Fruit fly (Drosophila melanogaster) whole organism, prepupa: Measurements from ENCODE around the gene CG43407.

Source experiments
- Blimp-1 ChIP-seq: fragments of 200-800 bp; sonication (Bioruptor generic); optimal IDR thresholded peaks from 3 replicates; lab custom pipeline; 2017; ENCODE audit warnings: missing biosample characterization, missing genetic modification characterization, mild to moderate bottlenecking, moderate library complexity, missing genetic modification reagents
- CG10631 ChIP-seq: fragments of 200-800 bp; sonication (Bioruptor generic); optimal IDR thresholded peaks from 2 replicates; lab custom pipeline; 2016; ENCODE audit warnings: missing biosample characterization, missing genetic modification characterization
- CG10669 ChIP-seq: fragments of 200-800 bp; sonication (Bioruptor generic); optimal IDR thresholded peaks from 3 replicates; lab custom pipeline; 2018; ENCODE audit warnings: missing biosample characterization, mild to moderate bottlenecking, missing genetic modification characterization, moderate library complexity
- CG11294 ChIP-seq: fragments of 200-800 bp; sonication (Bioruptor generic); IDR thresholded peaks from 2 replicates; pipeline ENCODE4 v1.3.6; 2022; ENCODE audit warnings: missing biosample characterization, missing genetic modification characterization
- CG11902 ChIP-seq: fragments of 200-800 bp; sonication (Bioruptor generic); optimal IDR thresholded peaks from 3 replicates; lab custom pipeline; 2016; ENCODE audit warnings: missing biosample characterization, missing genetic modification characterization
- CG15336 ChIP-seq: fragments of 200-800 bp; sonication (Bioruptor generic); IDR thresholded peaks from 2 replicates; pipeline ENCODE4 v1.3.6; 2022; ENCODE audit warnings: missing biosample characterization, missing genetic modification characterization
- CG1621 ChIP-seq: fragments of 200-800 bp; sonication (Bioruptor generic); optimal IDR thresholded peaks from 3 replicates; lab custom pipeline; 2018; ENCODE audit warnings: missing biosample characterization, mild to moderate bottlenecking, missing genetic modification characterization
- CG16779 ChIP-seq: fragments of 200-800 bp; sonication (Bioruptor generic); optimal IDR thresholded peaks from 3 replicates; lab custom pipeline; 2017; ENCODE audit warnings: missing biosample characterization, mild to moderate bottlenecking, missing genetic modification characterization
- CG3032 ChIP-seq: fragments of 200-800 bp; optimal IDR thresholded peaks from 2 replicates; lab custom pipeline; 2019; ENCODE audit warnings: missing biosample characterization, mild to moderate bottlenecking, missing genetic modification characterization, moderate library complexity
- CG32006 ChIP-seq: fragments of 200-800 bp; sonication (Bioruptor generic); optimal IDR thresholded peaks from 3 replicates; lab custom pipeline; 2017; ENCODE audit warnings: missing biosample characterization, mild to moderate bottlenecking, missing genetic modification characterization
- CG4318 ChIP-seq: fragments of 200-800 bp; sonication (Bioruptor generic); optimal IDR thresholded peaks from 3 replicates; lab custom pipeline; 2017; ENCODE audit warnings: missing biosample characterization, mild to moderate bottlenecking, missing genetic modification characterization
- CG6276 ChIP-seq: fragments of 200-800 bp; sonication (Bioruptor generic); optimal IDR thresholded peaks from 2 replicates; lab custom pipeline; 2017; ENCODE audit warnings: missing biosample characterization, mild to moderate bottlenecking, missing genetic modification characterization
- CG6792 ChIP-seq: fragments of 200-800 bp; sonication (Bioruptor generic); optimal IDR thresholded peaks from 3 replicates; lab custom pipeline; 2016; ENCODE audit warnings: missing biosample characterization, missing genetic modification characterization
- CG6854 ChIP-seq: fragments of 200-800 bp; sonication (Bioruptor generic); optimal IDR thresholded peaks from 2 replicates; lab custom pipeline; 2017; ENCODE audit warnings: missing biosample characterization, mild to moderate bottlenecking, missing genetic modification characterization
- CG8632 ChIP-seq: fragments of 200-800 bp; sonication (Bioruptor generic); optimal IDR thresholded peaks from 3 replicates; lab custom pipeline; 2016; ENCODE audit warnings: missing biosample characterization, missing genetic modification characterization
- CG9139 ChIP-seq: fragments of 200-800 bp; sonication (Bioruptor generic); optimal IDR thresholded peaks from 3 replicates; lab custom pipeline; 2017; ENCODE audit warnings: missing biosample characterization, mild to moderate bottlenecking, missing genetic modification characterization
- Eip75B ChIP-seq: fragments of 200-800 bp; sonication (Bioruptor generic); optimal IDR thresholded peaks from 3 replicates; lab custom pipeline; 2016; ENCODE audit warnings: missing biosample characterization, missing genetic modification characterization
- Eip78C ChIP-seq: fragments of 200-800 bp; sonication (Bioruptor generic); peaks from one replicate; lab custom pipeline; 2016; ENCODE audit warnings: missing biosample characterization, missing genetic modification characterization
- Eip93F ChIP-seq: fragments of 200-800 bp; sonication (Bioruptor generic); optimal IDR thresholded peaks from 2 replicates; lab custom pipeline; 2016; ENCODE audit warnings: missing biosample characterization, mild to moderate bottlenecking, missing genetic modification characterization
- Ets96B ChIP-seq: fragments of 200-800 bp; optimal IDR thresholded peaks from 2 replicates; lab custom pipeline; 2019; ENCODE audit warnings: missing biosample characterization, mild to moderate bottlenecking, missing genetic modification characterization, moderate library complexity
- Gug ChIP-seq: fragments of 200-800 bp; sonication (Bioruptor generic); IDR thresholded peaks from 2 replicates; pipeline ENCODE4 v1.3.6; 2022; ENCODE audit warnings: missing biosample characterization, missing genetic modification characterization
- Hr38 ChIP-seq: sonication (Bioruptor generic); optimal IDR thresholded peaks from 2 replicates; lab custom pipeline; 2016; ENCODE audit warnings: missing biosample characterization, missing genetic modification characterization
- Hr39 ChIP-seq: fragments of 200-800 bp; sonication (Bioruptor generic); optimal IDR thresholded peaks from 2 replicates; lab custom pipeline; 2016; ENCODE audit warnings: missing biosample characterization, missing genetic modification characterization
- Hr4 ChIP-seq: fragments of 200-800 bp; sonication (Bioruptor generic); optimal IDR thresholded peaks from 3 replicates; lab custom pipeline; 2016; ENCODE audit warnings: missing biosample characterization, missing genetic modification characterization
- Met ChIP-seq: fragments of 200-800 bp; sonication (Bioruptor generic); optimal IDR thresholded peaks from 3 replicates; lab custom pipeline; 2016; ENCODE audit warnings: missing biosample characterization, missing genetic modification characterization
- OdsH ChIP-seq: fragments of 200-800 bp; sonication (Bioruptor generic); optimal IDR thresholded peaks from 3 replicates; lab custom pipeline; 2016; ENCODE audit warnings: missing biosample characterization, missing genetic modification characterization
- Smox ChIP-seq: fragments of 200-800 bp; sonication (Bioruptor generic); optimal IDR thresholded peaks from 3 replicates; lab custom pipeline; 2016; ENCODE audit warnings: missing biosample characterization, missing genetic modification characterization
- Sox102F ChIP-seq: fragments of 200-800 bp; sonication (Bioruptor generic); optimal IDR thresholded peaks from 2 replicates; lab custom pipeline; 2016; ENCODE audit warnings: missing biosample characterization, mild to moderate bottlenecking, missing genetic modification characterization
- Sox14 ChIP-seq: fragments of 200-800 bp; sonication (Bioruptor generic); optimal IDR thresholded peaks from 3 replicates; lab custom pipeline; 2016; ENCODE audit warnings: missing biosample characterization, missing genetic modification characterization
- acj6 ChIP-seq: fragments of 200-800 bp; sonication (Bioruptor generic); optimal IDR thresholded peaks from 3 replicates; lab custom pipeline; 2016; ENCODE audit warnings: missing biosample characterization, missing genetic modification characterization
- dsx ChIP-seq: fragments of 200-800 bp; optimal IDR thresholded peaks from 3 replicates; lab custom pipeline; 2019; ENCODE audit warnings: missing biosample characterization, mild to moderate bottlenecking, missing genetic modification characterization, moderate library complexity; ENCODE audit not compliant: poor library complexity, severe bottlenecking
- eg ChIP-seq: fragments of 200-800 bp; sonication (Bioruptor generic); IDR thresholded peaks from 3 replicates; pipeline ENCODE4 v1.3.6; 2022; ENCODE audit warnings: missing biosample characterization, missing genetic modification characterization
- esn ChIP-seq: fragments of 200-800 bp; sonication (Bioruptor generic); optimal IDR thresholded peaks from 2 replicates; lab custom pipeline; 2016; ENCODE audit warnings: missing biosample characterization, mild to moderate bottlenecking, missing genetic modification characterization, moderate library complexity
- fd85E ChIP-seq: fragments of 200-800 bp; sonication (Bioruptor generic); optimal IDR thresholded peaks from 3 replicates; lab custom pipeline; 2016; ENCODE audit warnings: missing biosample characterization, missing genetic modification characterization
- lz ChIP-seq: fragments of 200-800 bp; sonication (Bioruptor generic); optimal IDR thresholded peaks from 3 replicates; lab custom pipeline; 2016; ENCODE audit warnings: missing biosample characterization, missing genetic modification characterization
- net ChIP-seq: fragments of 200-800 bp; sonication (Bioruptor generic); optimal IDR thresholded peaks from 3 replicates; lab custom pipeline; 2016; ENCODE audit warnings: missing biosample characterization, missing genetic modification characterization
- pdm3 ChIP-seq: fragments of 200-800 bp; sonication (Bioruptor generic); optimal IDR thresholded peaks from 3 replicates; lab custom pipeline; 2016; ENCODE audit warnings: missing biosample characterization, missing genetic modification characterization
- salr ChIP-seq, 2 experiments: fragments of 200-800 bp; sonication (Bioruptor generic); optimal IDR thresholded peaks; 3 replicates each; lab custom pipeline; 2016 to 2018; ENCODE audit warnings: missing biosample characterization in 2 of 2, missing genetic modification characterization in 2 of 2, mild to moderate bottlenecking in 1 of 2
- spab ChIP-seq: fragments of 200-800 bp; sonication (Bioruptor generic); optimal IDR thresholded peaks from 2 replicates; lab custom pipeline; 2017; ENCODE audit warnings: missing biosample characterization, mild to moderate bottlenecking, missing genetic modification characterization, missing genetic modification reagents
- ss ChIP-seq, 2 experiments: fragments of 200-800 bp; sonication (Bioruptor generic); optimal IDR thresholded peaks; 2 replicates in 1 of 2; 3 replicates in 1 of 2; lab custom pipeline; 2017 to 2018; ENCODE audit warnings: mild to moderate bottlenecking in 2 of 2, missing biosample characterization in 2 of 2, missing genetic modification characterization in 2 of 2, moderate library complexity in 1 of 2
- svp ChIP-seq: fragments of 200-800 bp; sonication (Bioruptor generic); peaks from one replicate; lab custom pipeline; 2016; ENCODE audit warnings: missing biosample characterization, missing genetic modification characterization
- vri ChIP-seq: fragments of 200-800 bp; sonication (Bioruptor generic); optimal IDR thresholded peaks from 3 replicates; lab custom pipeline; 2016; ENCODE audit warnings: missing biosample characterization, mild to moderate bottlenecking, missing genetic modification characterization

Gene CG43407

DNA sequence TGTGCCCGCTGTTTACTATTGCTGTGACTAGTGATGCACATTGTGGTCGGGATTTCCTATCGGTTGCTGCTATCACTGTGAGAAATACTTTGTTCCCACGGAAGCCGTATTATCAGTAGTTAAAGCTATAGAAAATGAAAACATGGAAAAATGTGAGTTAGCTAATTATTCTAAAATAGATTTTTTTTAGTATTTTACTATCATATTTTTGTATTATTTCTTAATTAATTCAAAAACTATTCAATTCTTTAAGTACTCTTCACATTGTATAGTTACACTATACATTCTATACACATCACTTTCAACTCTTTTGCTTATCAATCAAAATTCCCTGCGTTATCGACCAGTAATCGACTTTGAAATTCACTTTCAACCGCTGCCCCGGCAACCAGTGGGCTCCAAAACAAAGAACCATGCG lies 44.5 kb upstream of the CG43407 start, which contains the start of the genes Naxd and CG14079 (continued):
- TF ChIP-seq spab (GFP tag; lab: Kevin White, UChicago) (no peak), CG8632 (GFP tag; lab: Kevin White, UChicago) (peak; percentile 76), Sox102F (GFP tag; lab: Kevin White, UChicago) (no peak), ss (GFP tag; optimal IDR thresholded peaks at IDR 0.05; lab: Kevin White, UChicago) (no peak), Eip78C (GFP tag; lab: Kevin White, UChicago) (peak; percentile 93), Gug (peak; percentile 83), net (GFP tag; lab: Kevin White, UChicago) (peak; percentile 83), eg (GFP tag; lab: Robert Waterston, UW) (peak; percentile 86), Hr38 (GFP tag; lab: Kevin White, UChicago) (no peak), salr (GFP tag; optimal IDR thresholded peaks at IDR 0.05; lab: Kevin White, UChicago) (peak in 1 of 2 experiments; percentile 76), Sox14 (GFP tag; lab: Kevin White, UChicago) (peak; percentile 92), svp (GFP tag; lab: Kevin White, UChicago) (peak; percentile 75), Met (GFP tag; lab: Kevin White, UChicago) (peak; percentile 72), vri (GFP tag; lab: Kevin White, UChicago) (no peak), Smox (GFP tag; lab: Kevin White, UChicago) (peak; percentile 62), fd85E (no peak), CG6276 (GFP tag; lab: Kevin White, UChicago) (no peak), OdsH (peak; percentile 91), CG11294 (GFP tag; lab: Robert Waterston, UW) (peak; percentile 69; the same call in 1 of the 2 replicates), CG10631 (GFP tag; lab: Kevin White, UChicago) (peak; percentile 92), CG6792 (GFP tag; lab: Kevin White, UChicago) (peak; percentile 80), lz (GFP tag; lab: Kevin White, UChicago) (peak; percentile 70), CG3032 (tag; lab: Kevin White, UChicago) (peak; percentile 81), Hr4 (GFP tag; lab: Kevin White, UChicago) (peak; percentile 87), Hr39 (peak; percentile 77), dsx (GFP tag; lab: Kevin White, UChicago) (peak; percentile 88), Eip93F (peak; percentile 17)

dm6 chr3L:19097102-19097501 lies 43.9 kb upstream of the CG43407 start:
- TF ChIP-seq CG32006 (GFP tag; lab: Kevin White, UChicago) = no peak
- no peak for TF ChIP-seq Met (GFP tag; lab: Kevin White, UChicago)
- TF ChIP-seq CG11902 (GFP tag; lab: Kevin White, UChicago) = no peak
- TF ChIP-seq CG3032 (tag; lab: Kevin White, UChicago) = no peak
- no peak for TF ChIP-seq pdm3
- TF ChIP-seq CG4318 (GFP tag; lab: Kevin White, UChicago) = no peak

DNA sequence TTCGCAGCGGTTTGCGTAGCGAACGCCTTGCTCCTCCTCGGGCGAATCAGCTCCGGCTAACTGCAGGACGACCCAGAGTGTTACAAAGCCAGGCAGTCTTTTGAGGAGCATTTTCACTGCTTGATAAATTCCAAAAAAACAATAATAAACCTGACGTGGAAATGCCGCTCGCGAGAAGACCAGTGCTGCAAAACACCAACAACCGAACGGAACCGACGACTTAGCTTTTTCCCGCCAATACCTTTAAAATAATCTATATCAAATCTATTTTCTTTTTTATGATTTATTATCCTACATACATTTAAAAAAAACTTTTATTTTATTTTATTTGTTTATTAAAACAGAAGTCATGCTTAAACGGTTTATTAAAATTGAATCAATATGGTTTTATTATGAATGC lies 42.8 kb upstream of the CG43407 start, which contains the start of gene CNPYb:
CNPYb (minus strand) TSS at position 186 of the 400 bp plus-strand sequence.
- TF ChIP-seq Eip78C (GFP tag; lab: Kevin White, UChicago) (peak; percentile 70), CG6854 (GFP tag; lab: Kevin White, UChicago) (peak; percentile 19), esn (GFP tag; lab: Kevin White, UChicago) (peak; percentile 29), Met (GFP tag; lab: Kevin White, UChicago) (peak; percentile 6), CG6792 (GFP tag; lab: Kevin White, UChicago) (no peak)

- TF ChIP-seq Ets96B (tag; lab: Kevin White, UChicago) = peak; percentile 40
- TF ChIP-seq CG1621 (tag; lab: Kevin White, UChicago) = peak; percentile 62
- no peak for TF ChIP-seq Met (GFP tag; lab: Kevin White, UChicago)
- peak; percentile 48; the same call in 1 of the 2 replicates for TF ChIP-seq CG15336
- peak; percentile 87 for TF ChIP-seq Sox14 (GFP tag; lab: Kevin White, UChicago)
- TF ChIP-seq Eip93F = peak; percentile 86
- TF ChIP-seq Blimp-1 (GFP tag; lab: Kevin White, UChicago) = peak; percentile 47
- TF ChIP-seq CG9139 = no peak
- peak; percentile 15 for TF ChIP-seq acj6 (GFP tag; lab: Kevin White, UChicago)
- TF ChIP-seq svp (GFP tag; lab: Kevin White, UChicago) = peak; percentile 75
- TF ChIP-seq Eip78C (GFP tag; lab: Kevin White, UChicago) = peak; percentile 64
- peak; percentile 14 for TF ChIP-seq esn (GFP tag; lab: Kevin White, UChicago)
- no peak for TF ChIP-seq CG16779 (tag; lab: Kevin White, UChicago)
- TF ChIP-seq dsx (GFP tag; lab: Kevin White, UChicago) = peak; percentile 6
- TF ChIP-seq CG10669 (GFP tag; lab: Kevin White, UChicago) = peak; percentile 15
- TF ChIP-seq Eip75B (GFP tag; lab: Kevin White, UChicago) = no peak
Measured at dm6 chr3L:19092125-19093058, 39.2 kb upstream of the CG43407 start, which contains the start of gene MESR6. TSS of gene MESR6 (plus strand) at chr3L:19092670.
